Worm (Caenorhabditis elegans) whole organism, L1 larva: ENCODE measurements around the gene rars-1.

ENCODE experiments used
- alr-1 ChIP-seq: fragments of 200-800 bp; sonication (Bioruptor generic); optimal IDR thresholded peaks from 2 replicates; lab custom pipeline; 2018; ENCODE audit warnings: borderline replicate concordance, mild to moderate bottlenecking, missing genetic modification characterization, missing compliant biosample characterization
- aly-2 ChIP-seq: fragments of 150-350 bp; optimal IDR thresholded peaks from 2 replicates; lab custom pipeline; 2014; ENCODE audit warnings: missing biosample characterization, missing genetic modification characterization
- ama-1 ChIP-seq: fragments of 150-350 bp; optimal IDR thresholded peaks from 2 replicates; lab custom pipeline; 2014
- ces-1 ChIP-seq: fragments of 150-350 bp; optimal IDR thresholded peaks from 2 replicates; lab custom pipeline; 2014; ENCODE audit warnings: missing biosample characterization, missing genetic modification reagents, missing genetic modification characterization
- elt-3 ChIP-seq, 6 experiments: fragments of 150-350 bp in 1 of 6; sonication (generic microtip); optimal IDR thresholded peaks; 2 replicates each; lab custom pipeline; 2017 to 2018; ENCODE audit warnings: missing biosample characterization in 6 of 6, missing genetic modification characterization in 6 of 6, inconsistent platforms in 1 of 6
- fkh-10 ChIP-seq: sonication (generic microtip); optimal IDR thresholded peaks from 2 replicates; lab custom pipeline; 2017; ENCODE audit warnings: missing biosample characterization, missing genetic modification reagents, missing genetic modification characterization
- fos-1 ChIP-seq: fragments of 150-350 bp; optimal IDR thresholded peaks from 2 replicates; lab custom pipeline; 2014; ENCODE audit warnings: missing biosample characterization, missing genetic modification characterization
- lsy-2 ChIP-seq, 2 experiments: fragments of 150-350 bp; optimal IDR thresholded peaks; 2 replicates each; lab custom pipeline; 2014; ENCODE audit warnings: missing biosample characterization in 2 of 2, missing genetic modification characterization in 2 of 2
- mdl-1 ChIP-seq, 2 experiments: fragments of 150-350 bp; optimal IDR thresholded peaks; 2 replicates each; lab custom pipeline; 2014 to 2017; ENCODE audit warnings: missing biosample characterization in 2 of 2, missing genetic modification characterization in 2 of 2, inconsistent platforms in 1 of 2
- nhr-237 ChIP-seq: fragments of 150-350 bp; optimal IDR thresholded peaks from 2 replicates; lab custom pipeline; 2014; ENCODE audit warnings: missing biosample characterization, missing genetic modification characterization
- nhr-28 ChIP-seq: fragments of 150-350 bp; optimal IDR thresholded peaks from 2 replicates; lab custom pipeline; 2014; ENCODE audit warnings: missing biosample characterization, missing genetic modification characterization
- unc-130 ChIP-seq: fragments of 150-350 bp; optimal IDR thresholded peaks from 2 replicates; lab custom pipeline; 2017; ENCODE audit warnings: missing biosample characterization, missing genetic modification characterization, inconsistent platforms
- unc-62 ChIP-seq: fragments of 150-350 bp; optimal IDR thresholded peaks from 2 replicates; lab custom pipeline; 2014; ENCODE audit warnings: missing biosample characterization, missing genetic modification reagents, missing genetic modification characterization
- ztf-4 ChIP-seq: fragments of 150-350 bp; optimal IDR thresholded peaks from 2 replicates; lab custom pipeline; 2014; ENCODE audit warnings: missing biosample characterization, missing genetic modification characterization

- TF ChIP-seq unc-62 (GFP tag; lab: Kevin White, UChicago) = no peak
- no peak for TF ChIP-seq mdl-1 (tag; optimal IDR thresholded peaks at IDR 0.05; lab: Kevin White, UChicago)
- TF ChIP-seq elt-3 (tag; optimal IDR thresholded peaks at IDR 0.05; lab: Kevin White, UChicago) = no peak
- TF ChIP-seq alr-1 (tag; lab: Kevin White, UChicago) = no peak
- TF ChIP-seq nhr-237 (tag; lab: Kevin White, UChicago) = no peak
- no peak for TF ChIP-seq nhr-28 (tag; lab: Kevin White, UChicago)
- TF ChIP-seq ama-1 (lab: Kevin White, UChicago) = no peak
- TF ChIP-seq aly-2 (tag; lab: Kevin White, UChicago) = no peak
- no peak for TF ChIP-seq ztf-4 (tag; lab: Kevin White, UChicago)
- TF ChIP-seq unc-130 (tag; lab: Kevin White, UChicago) = no peak
- no peak for TF ChIP-seq lsy-2 (tag; optimal IDR thresholded peaks at IDR 0.05; lab: Kevin White, UChicago)
- no peak for TF ChIP-seq fkh-10 (GFP tag; lab: Kevin White, UChicago)
- no peak for TF ChIP-seq ces-1 (GFP tag; lab: Kevin White, UChicago)
- no peak for TF ChIP-seq fos-1 (tag; lab: Kevin White, UChicago)
Measured at ce11 chrIII:4948631-4949030, 31.7 kb upstream of the rars-1 start.
